Fruit fly (Drosophila melanogaster) whole organism, embryonic: ENCODE measurements around the gene H2.0.

Experiments
- ATbp ChIP-seq: fragments of 200-800 bp; sonication (Bioruptor generic); optimal IDR thresholded peaks from 2 replicates; lab custom pipeline; 2017; ENCODE audit warnings: missing biosample characterization, mild to moderate bottlenecking, missing genetic modification characterization, missing genetic modification reagents
- Awh ChIP-seq: fragments of 200-800 bp; sonication (Bioruptor generic); IDR thresholded peaks from 2 replicates; pipeline ENCODE4, ENCODE4 v1.3.6; 2022; ENCODE audit warnings: missing biosample characterization, missing genetic modification characterization
- Bdp1 ChIP-seq: fragments of 200-800 bp; sonication (Bioruptor generic); optimal IDR thresholded peaks from 3 replicates; lab custom pipeline; 2016; ENCODE audit warnings: missing biosample characterization, missing genetic modification characterization
- CG10147 ChIP-seq: fragments of 200-800 bp; sonication (Bioruptor generic); optimal IDR thresholded peaks from 2 replicates; lab custom pipeline; 2019; ENCODE audit warnings: missing biosample characterization, mild to moderate bottlenecking, missing genetic modification characterization, moderate library complexity
- CG10209 ChIP-seq: fragments of 200-800 bp; sonication (Bioruptor generic); optimal IDR thresholded peaks from 3 replicates; lab custom pipeline; 2017; ENCODE audit warnings: missing biosample characterization, mild to moderate bottlenecking, missing genetic modification characterization, missing genetic modification reagents
- CG11696 ChIP-seq: fragments of 200-800 bp; sonication (Bioruptor generic); IDR thresholded peaks from 2 replicates; pipeline ENCODE4 v1.3.6; 2022; ENCODE audit warnings: missing biosample characterization, missing genetic modification characterization
- CG13624 ChIP-seq: fragments of 200-800 bp; sonication (Bioruptor generic); optimal IDR thresholded peaks from 2 replicates; lab custom pipeline; 2016; ENCODE audit warnings: missing biosample characterization, missing genetic modification characterization
- CG13894 ChIP-seq: fragments of 200-800 bp; sonication (Bioruptor generic); optimal IDR thresholded peaks from 3 replicates; lab custom pipeline; 2018; ENCODE audit warnings: missing biosample characterization, mild to moderate bottlenecking, missing genetic modification characterization, moderate library complexity
- CG18262 ChIP-seq: fragments of 200-800 bp; optimal IDR thresholded peaks from 3 replicates; lab custom pipeline; 2019; ENCODE audit warnings: missing biosample characterization, mild to moderate bottlenecking, missing genetic modification characterization, moderate library complexity
- CG18599 ChIP-seq: fragments of 200-800 bp; sonication (Bioruptor generic); optimal IDR thresholded peaks from 3 replicates; lab custom pipeline; 2017; ENCODE audit warnings: missing biosample characterization, missing genetic modification characterization, mild to moderate bottlenecking, moderate library complexity, missing genetic modification reagents
- CG2116 ChIP-seq: fragments of 200-800 bp; sonication (Bioruptor generic); optimal IDR thresholded peaks from 3 replicates; lab custom pipeline; 2018; ENCODE audit warnings: missing biosample characterization, mild to moderate bottlenecking, missing genetic modification characterization
- CG2199 ChIP-seq: fragments of 200-800 bp; sonication (Bioruptor generic); IDR thresholded peaks from 3 replicates; pipeline ENCODE4 v1.3.6; 2022; ENCODE audit warnings: missing biosample characterization, missing genetic modification characterization
- CG2678 ChIP-seq: fragments of 200-800 bp; sonication (Bioruptor generic); optimal IDR thresholded peaks from 3 replicates; lab custom pipeline; 2019; ENCODE audit warnings: missing biosample characterization, mild to moderate bottlenecking, missing genetic modification characterization, moderate library complexity
- CG2875 ChIP-seq: fragments of 200-800 bp; sonication (Bioruptor generic); optimal IDR thresholded peaks from 2 replicates; lab custom pipeline; 2017; ENCODE audit warnings: missing biosample characterization, mild to moderate bottlenecking, missing genetic modification characterization, missing genetic modification reagents
- CG31224 ChIP-seq: fragments of 200-800 bp; sonication (Bioruptor generic); IDR thresholded peaks from 2 replicates; pipeline ENCODE4 v1.3.6; 2022; ENCODE audit warnings: missing biosample characterization, missing genetic modification characterization
- CG31388 ChIP-seq: fragments of 200-800 bp; sonication (Bioruptor generic); optimal IDR thresholded peaks from 2 replicates; lab custom pipeline; 2016; ENCODE audit warnings: missing biosample characterization, missing genetic modification characterization
- CG3281 ChIP-seq: fragments of 200-800 bp; sonication (Bioruptor generic); optimal IDR thresholded peaks from 3 replicates; lab custom pipeline; 2017; ENCODE audit warnings: missing biosample characterization, mild to moderate bottlenecking, missing genetic modification characterization
- CG33557 ChIP-seq: fragments of 200-800 bp; sonication (Bioruptor generic); optimal IDR thresholded peaks from 2 replicates; lab custom pipeline; 2019; ENCODE audit warnings: missing biosample characterization, mild to moderate bottlenecking, missing genetic modification characterization, moderate library complexity
- CG7963 ChIP-seq: fragments of 200-800 bp; sonication (Bioruptor generic); IDR thresholded peaks from 3 replicates; pipeline ENCODE4 v1.3.6; 2022; ENCODE audit warnings: missing biosample characterization, missing genetic modification characterization; ENCODE audit not compliant: partially characterized antibody
- CG8388 ChIP-seq: fragments of 200-800 bp; sonication (Bioruptor generic); optimal IDR thresholded peaks from 2 replicates; lab custom pipeline; 2019; ENCODE audit warnings: missing biosample characterization, mild to moderate bottlenecking, missing genetic modification characterization, moderate library complexity
- CG9727 ChIP-seq: fragments of 200-800 bp; sonication (Bioruptor generic); optimal IDR thresholded peaks from 3 replicates; lab custom pipeline; 2017; ENCODE audit warnings: missing biosample characterization, mild to moderate bottlenecking, missing genetic modification characterization
- Deaf1 ChIP-seq: fragments of 200-800 bp; optimal IDR thresholded peaks from 3 replicates; lab custom pipeline; 2019; ENCODE audit warnings: missing biosample characterization, mild to moderate bottlenecking, missing genetic modification characterization, moderate library complexity
- Doc3 ChIP-seq: fragments of 200-800 bp; sonication (Bioruptor generic); IDR thresholded peaks from 3 replicates; pipeline ENCODE4 v1.3.6; 2022; ENCODE audit warnings: missing biosample characterization, missing genetic modification characterization; ENCODE audit not compliant: partially characterized antibody
- Hand ChIP-seq: fragments of 200-800 bp; sonication (Bioruptor generic); optimal IDR thresholded peaks from 2 replicates; lab custom pipeline; 2017; ENCODE audit warnings: mild to moderate bottlenecking, missing biosample characterization, missing genetic modification reagents, missing genetic modification characterization
- HmgZ ChIP-seq: fragments of 200-800 bp; sonication (Bioruptor generic); optimal IDR thresholded peaks from 2 replicates; lab custom pipeline; 2018; ENCODE audit warnings: missing biosample characterization, mild to moderate bottlenecking, missing genetic modification characterization
- Hsf ChIP-seq: fragments of 200-800 bp; sonication (Bioruptor generic); optimal IDR thresholded peaks from 3 replicates; lab custom pipeline; 2016; ENCODE audit warnings: missing biosample characterization, missing genetic modification characterization
- Opbp ChIP-seq: fragments of 200-800 bp; sonication (Bioruptor generic); IDR thresholded peaks from 3 replicates; pipeline ENCODE4 v1.3.6; 2022; ENCODE audit warnings: missing biosample characterization, missing genetic modification characterization; ENCODE audit not compliant: partially characterized antibody
- Sry-β ChIP-seq: fragments of 200-800 bp; sonication (Bioruptor generic); optimal IDR thresholded peaks from 2 replicates; lab custom pipeline; 2018; ENCODE audit warnings: missing biosample characterization, mild to moderate bottlenecking, missing genetic modification characterization, moderate library complexity
- Xrp1 ChIP-seq: fragments of 200-800 bp; sonication (Bioruptor generic); IDR thresholded peaks from 2 replicates; pipeline ENCODE4 v1.3.6; 2022; ENCODE audit warnings: missing biosample characterization, missing genetic modification characterization
- aop ChIP-seq: fragments of 200-800 bp; sonication (Bioruptor generic); IDR thresholded peaks from 2 replicates; pipeline ENCODE4 v1.3.6; 2022; ENCODE audit warnings: missing biosample characterization, missing genetic modification characterization
- az2 ChIP-seq: fragments of 200-800 bp; sonication (Bioruptor generic); optimal IDR thresholded peaks from 3 replicates; lab custom pipeline; 2016; ENCODE audit warnings: missing biosample characterization, missing genetic modification characterization
- br ChIP-seq: fragments of >200 bp; optimal IDR thresholded peaks from 2 replicates; lab custom pipeline; 2017
- ci ChIP-seq: fragments of 200-800 bp; sonication (Bioruptor generic); IDR thresholded peaks from 3 replicates; pipeline ENCODE4 v1.3.6; 2022; ENCODE audit warnings: missing biosample characterization, missing genetic modification characterization
- dimm ChIP-seq: fragments of 200-800 bp; sonication (Bioruptor generic); IDR thresholded peaks from 2 replicates; pipeline ENCODE4 v1.3.6; 2022; ENCODE audit warnings: missing biosample characterization, missing genetic modification characterization
- gsb ChIP-seq: fragments of 200-800 bp; sonication (Bioruptor generic); IDR thresholded peaks from 2 replicates; pipeline ENCODE4 v1.3.6; 2022; ENCODE audit warnings: missing biosample characterization, missing genetic modification characterization
- jing ChIP-seq: fragments of 200-800 bp; sonication (Bioruptor generic); optimal IDR thresholded peaks from 2 replicates; lab custom pipeline; 2018; ENCODE audit warnings: missing biosample characterization, mild to moderate bottlenecking, missing genetic modification characterization
- ken ChIP-seq: fragments of 200-800 bp; sonication (Bioruptor generic); IDR thresholded peaks from 3 replicates; pipeline ENCODE4 v1.3.6; 2022; ENCODE audit warnings: missing biosample characterization, missing genetic modification characterization
- kni ChIP-seq: fragments of 200-800 bp; sonication (Bioruptor generic); optimal IDR thresholded peaks from 3 replicates; lab custom pipeline; 2017; ENCODE audit warnings: mild to moderate bottlenecking, missing biosample characterization, missing genetic modification reagents, missing genetic modification characterization
- luna ChIP-seq: fragments of 200-800 bp; sonication (Bioruptor generic); optimal IDR thresholded peaks from 2 replicates; lab custom pipeline; 2016; ENCODE audit warnings: missing biosample characterization, missing genetic modification characterization
- mam ChIP-seq: fragments of 200-800 bp; sonication (Bioruptor generic); optimal IDR thresholded peaks from 3 replicates; lab custom pipeline; 2016; ENCODE audit warnings: missing biosample characterization, missing genetic modification characterization
- nau ChIP-seq: fragments of 200-800 bp; sonication (Bioruptor generic); optimal IDR thresholded peaks from 3 replicates; lab custom pipeline; 2017; ENCODE audit warnings: missing biosample characterization, mild to moderate bottlenecking, missing genetic modification characterization, missing genetic modification reagents
- oc ChIP-seq: fragments of 200-800 bp; sonication (Bioruptor generic); optimal IDR thresholded peaks from 2 replicates; lab custom pipeline; 2018; ENCODE audit warnings: missing biosample characterization, mild to moderate bottlenecking, missing genetic modification characterization, moderate library complexity
- odd ChIP-seq: fragments of 200-800 bp; sonication (Bioruptor generic); optimal IDR thresholded peaks from 2 replicates; lab custom pipeline; 2017; ENCODE audit warnings: missing biosample characterization, mild to moderate bottlenecking, missing genetic modification characterization
- org-1 ChIP-seq: fragments of 200-800 bp; sonication (Bioruptor generic); optimal IDR thresholded peaks from 2 replicates; lab custom pipeline; 2017; ENCODE audit warnings: missing biosample characterization, missing genetic modification characterization
- ranshi ChIP-seq: fragments of 200-800 bp; sonication (Bioruptor generic); IDR thresholded peaks from 2 replicates; pipeline ENCODE4 v1.3.6; 2022; ENCODE audit warnings: missing biosample characterization, missing genetic modification characterization
- ro ChIP-seq: fragments of 200-800 bp; sonication (Bioruptor generic); IDR thresholded peaks from 2 replicates; pipeline ENCODE4 v1.3.6; 2022; ENCODE audit warnings: missing biosample characterization, missing genetic modification characterization
- row ChIP-seq: fragments of 200-800 bp; sonication (Bioruptor generic); IDR thresholded peaks from 3 replicates; pipeline ENCODE4 v1.3.6; 2022; ENCODE audit warnings: missing biosample characterization, missing genetic modification characterization
- slbo ChIP-seq: fragments of 200-800 bp; sonication (Bioruptor generic); IDR thresholded peaks from 2 replicates; pipeline ENCODE4 v1.3.6; 2022; ENCODE audit warnings: missing biosample characterization, missing genetic modification characterization
- slou ChIP-seq: fragments of 200-800 bp; sonication (Bioruptor generic); optimal IDR thresholded peaks from 3 replicates; lab custom pipeline; 2016; ENCODE audit warnings: missing biosample characterization, missing genetic modification characterization
- tap ChIP-seq: fragments of 200-800 bp; optimal IDR thresholded peaks from 3 replicates; lab custom pipeline; 2019; ENCODE audit warnings: missing biosample characterization, mild to moderate bottlenecking, missing genetic modification characterization, moderate library complexity
- tin ChIP-seq: fragments of 200-800 bp; sonication (Bioruptor generic); optimal IDR thresholded peaks from 3 replicates; lab custom pipeline; 2016; ENCODE audit warnings: missing biosample characterization, missing genetic modification characterization
- tio ChIP-seq: fragments of 200-800 bp; sonication (Bioruptor generic); optimal IDR thresholded peaks from 2 replicates; lab custom pipeline; 2017; ENCODE audit warnings: missing biosample characterization, missing genetic modification characterization, inconsistent platforms

The H2.0 gene

DNA sequence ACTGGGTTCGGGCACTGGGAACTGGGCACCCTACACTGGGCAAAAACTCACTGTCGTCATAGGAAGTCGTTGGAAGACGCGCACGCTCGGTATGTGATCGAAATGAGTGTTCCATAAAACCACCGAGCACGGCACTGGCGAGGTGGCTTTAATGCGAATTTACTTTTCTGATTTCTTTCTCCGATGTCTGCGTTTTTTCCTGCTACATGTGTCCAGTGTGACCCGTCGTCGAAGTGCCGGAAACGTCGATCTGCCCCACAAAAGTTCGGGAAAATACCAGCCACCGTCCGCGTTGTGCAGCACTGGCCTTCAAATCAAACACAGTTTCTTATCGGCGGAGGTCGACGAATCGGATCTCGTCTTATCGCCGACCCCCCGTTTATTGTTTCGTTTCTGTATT lies 20.0 kb downstream of the H2.0 start, which contains the start of gene Kdm5 (continued):
- TF ChIP-seq tio (GFP tag; lab: Kevin White, UChicago) = no peak
- TF ChIP-seq row (GFP tag; lab: Robert Waterston, UW) = peak; percentile 44
- peak; percentile 62 for TF ChIP-seq HmgZ (tag; lab: Kevin White, UChicago)
- no peak for TF ChIP-seq br (lab: Kevin White, UChicago)
- TF ChIP-seq Bdp1 (GFP tag; lab: Kevin White, UChicago) = no peak
- no peak for TF ChIP-seq CG10147 (GFP tag; lab: Kevin White, UChicago)
- TF ChIP-seq Hsf = no peak
- peak; percentile 62; the same call in 1 of the 3 replicates for TF ChIP-seq ken (GFP tag; lab: Robert Waterston, UW)
- no peak for TF ChIP-seq CG8388 (GFP tag; lab: Kevin White, UChicago)
- TF ChIP-seq mam (GFP tag; lab: Kevin White, UChicago) = no peak
- TF ChIP-seq tin (GFP tag; lab: Kevin White, UChicago) = peak; percentile 30
- TF ChIP-seq CG9727 (GFP tag; lab: Kevin White, UChicago) = peak; percentile 30
- TF ChIP-seq gsb (GFP tag; lab: Robert Waterston, UW) = no peak
- TF ChIP-seq CG10209 (GFP tag; lab: Kevin White, UChicago) = no peak
- TF ChIP-seq odd (GFP tag; lab: Kevin White, UChicago) = no peak
- TF ChIP-seq luna = no peak
- TF ChIP-seq Opbp (GFP tag; lab: Robert Waterston, UW) = no peak; the same call in 2 of the 3 replicates
- TF ChIP-seq nau = no peak
- TF ChIP-seq ATbp (GFP tag; lab: Kevin White, UChicago) = no peak
- TF ChIP-seq oc (tag; lab: Kevin White, UChicago) = no peak
- no peak for TF ChIP-seq CG2875 (GFP tag; lab: Kevin White, UChicago)
- TF ChIP-seq CG11696 (GFP tag; lab: Robert Waterston, UW) = no peak
- no peak for TF ChIP-seq ro (GFP tag; lab: Robert Waterston, UW)
- TF ChIP-seq jing (GFP tag; lab: Kevin White, UChicago) = no peak
- TF ChIP-seq Deaf1 (tag; lab: Kevin White, UChicago) = peak; percentile 61
- TF ChIP-seq slbo (GFP tag; lab: Robert Waterston, UW) = peak; percentile 58
- TF ChIP-seq CG3281 = peak; percentile 51
- no peak for TF ChIP-seq Hand
- no peak for TF ChIP-seq dimm (GFP tag; lab: Robert Waterston, UW)
- TF ChIP-seq kni (GFP tag; lab: Kevin White, UChicago) = no peak
- TF ChIP-seq Sry-β = no peak
- peak; percentile 14; the same call in 1 of the 2 replicates for TF ChIP-seq CG31224
- TF ChIP-seq Awh (GFP tag; lab: Robert Waterston, UW) = no peak
- peak; percentile 25 for TF ChIP-seq CG18599 (GFP tag; lab: Kevin White, UChicago)
- no peak for TF ChIP-seq Doc3 (GFP tag; lab: Robert Waterston, UW)
- no peak for TF ChIP-seq CG2678 (tag; lab: Kevin White, UChicago)
- no peak for TF ChIP-seq CG7963 (GFP tag; lab: Robert Waterston, UW)
- TF ChIP-seq org-1 = no peak
- peak; percentile 8 for TF ChIP-seq CG18262
- peak; percentile 26 for TF ChIP-seq CG2116 (GFP tag; lab: Kevin White, UChicago)
- TF ChIP-seq CG31388 = no peak
- TF ChIP-seq aop (GFP tag; lab: Robert Waterston, UW) = no peak
- 0 out of 3 replicates have a peak, but pooled peaks have one; percentile 49 for TF ChIP-seq CG2199 (GFP tag; lab: Robert Waterston, UW)
- TF ChIP-seq slou (GFP tag; lab: Kevin White, UChicago) = no peak
- TF ChIP-seq Xrp1 (GFP tag; lab: Robert Waterston, UW) = no peak
- no peak for TF ChIP-seq CG13894 (tag; lab: Kevin White, UChicago)
- TF ChIP-seq tap (tag; lab: Kevin White, UChicago) = no peak
- TF ChIP-seq ci (GFP tag; lab: Robert Waterston, UW) = peak; percentile 87
- peak; percentile 43; the same call in 1 of the 2 replicates for TF ChIP-seq ranshi (GFP tag; lab: Robert Waterston, UW)
- TF ChIP-seq az2 (GFP tag; lab: Kevin White, UChicago) = no peak
- TF ChIP-seq CG13624 (GFP tag; lab: Kevin White, UChicago) = peak; percentile 54
- no peak for TF ChIP-seq CG33557
